Worm (Caenorhabditis elegans) whole organism, L1 larva: ENCODE data around the gene F56A8.8.

Experiments
- elt-3 ChIP-seq, 6 experiments: fragments of 150-350 bp in 1 of 6; sonication (generic microtip); optimal IDR thresholded peaks; 2 replicates each; lab custom pipeline; 2017 to 2018; ENCODE audit warnings: missing biosample characterization in 6 of 6, missing genetic modification characterization in 6 of 6, inconsistent platforms in 1 of 6
- hpl-2 ChIP-seq: fragments of 150-350 bp; optimal IDR thresholded peaks from 2 replicates; lab custom pipeline; 2014; ENCODE audit warnings: missing biosample characterization, missing genetic modification reagents, missing genetic modification characterization

ce11 chrIII:13298722-13299431 lies 13.4 kb downstream of the F56A8.8 start, which contains the start of gene pgm-2:
- TF ChIP-seq hpl-2 (GFP tag; lab: Kevin White, UChicago) (no peak), elt-3 (tag; optimal IDR thresholded peaks at IDR 0.05; lab: Kevin White, UChicago) (peak in 1 of 6 experiments; percentile 20)
